Fruit fly (Drosophila melanogaster): ENCODE results near the gene Rpp30.

The Rpp30 gene

DNA sequence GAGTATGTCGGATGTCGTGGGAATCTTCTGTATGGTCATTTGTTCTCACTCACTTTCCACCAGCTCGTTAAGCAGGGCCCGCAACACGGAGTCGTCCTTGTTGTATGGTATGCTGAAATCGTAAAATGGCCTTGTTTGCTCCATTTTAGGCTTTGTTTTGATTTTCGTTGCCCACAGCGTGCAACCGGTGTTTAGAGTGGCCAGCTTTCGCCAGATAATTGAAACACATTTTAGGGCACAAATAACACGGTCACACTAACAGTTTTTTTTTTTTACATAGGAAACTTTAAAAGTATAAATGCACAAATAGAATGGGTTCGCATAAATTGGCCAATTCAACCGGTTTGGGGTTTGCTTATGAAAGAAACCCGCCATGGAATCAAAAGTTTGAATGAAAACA lies at the start of gene Rpp30:
Gene Rpp30, minus strand, starts transcription at position 200 of the 400 bp plus-strand sequence.
- TF ChIP-seq pan (optimal IDR thresholded peaks at IDR 0.05): no peak
- TF ChIP-seq usp (GFP tag; optimal IDR thresholded peaks at IDR 0.05): no peak
- TF ChIP-seq Dll (optimal IDR thresholded peaks at IDR 0.05): no peak
- TF ChIP-seq psq (optimal IDR thresholded peaks at IDR 0.05): no peak
- TF ChIP-seq EcR (GFP tag; optimal IDR thresholded peaks at IDR 0.05): no peak
- TF ChIP-seq CG8478 (optimal IDR thresholded peaks at IDR 0.05): no peak

DNA sequence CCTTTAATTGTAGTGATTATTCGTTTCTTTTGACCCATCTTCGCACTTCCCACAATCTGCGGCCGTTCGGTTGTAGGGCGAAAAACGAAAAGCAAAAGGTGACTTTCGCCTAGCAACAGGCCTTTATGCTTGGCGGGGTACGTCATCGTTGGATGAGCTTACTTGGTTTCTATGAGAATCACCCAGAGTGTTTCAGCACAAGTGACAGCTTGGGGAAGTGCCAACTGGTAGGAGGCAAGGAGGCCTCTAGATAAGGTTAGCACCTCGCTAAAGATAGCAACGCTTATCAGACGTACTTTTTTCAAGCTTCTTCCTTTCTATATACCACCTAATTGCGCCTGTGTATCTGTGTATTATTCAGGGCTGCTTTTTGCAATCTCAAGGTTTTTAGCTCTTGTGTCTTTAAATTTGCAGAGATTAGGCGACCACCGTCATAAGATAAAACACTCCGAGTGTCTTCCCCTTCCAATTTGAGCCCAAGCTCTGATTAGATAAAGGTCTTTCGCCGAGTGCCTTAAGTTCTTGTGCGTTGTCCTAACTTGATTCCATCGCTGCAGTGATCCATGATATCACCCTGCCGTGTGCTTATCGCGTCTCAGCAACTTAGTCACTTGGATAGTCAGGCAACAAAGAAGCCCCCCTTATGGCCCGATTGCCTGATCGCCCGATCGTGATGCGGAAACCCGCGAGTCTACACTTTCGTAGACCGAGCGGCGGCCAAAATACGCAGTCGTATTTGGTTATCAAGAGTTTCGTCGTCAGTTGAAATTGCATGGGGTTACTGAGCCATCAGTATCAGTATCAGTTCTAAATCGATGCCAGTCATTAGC lies 48.9 kb upstream of the Rpp30 start:
- TF ChIP-seq psq (optimal IDR thresholded peaks at IDR 0.05) (no peak), Dll (optimal IDR thresholded peaks at IDR 0.05) (no peak), EcR (GFP tag; optimal IDR thresholded peaks at IDR 0.05) (no peak), usp (GFP tag; optimal IDR thresholded peaks at IDR 0.05) (no peak), pan (optimal IDR thresholded peaks at IDR 0.05) (no peak), CG8478 (optimal IDR thresholded peaks at IDR 0.05) (no peak)

DNA sequence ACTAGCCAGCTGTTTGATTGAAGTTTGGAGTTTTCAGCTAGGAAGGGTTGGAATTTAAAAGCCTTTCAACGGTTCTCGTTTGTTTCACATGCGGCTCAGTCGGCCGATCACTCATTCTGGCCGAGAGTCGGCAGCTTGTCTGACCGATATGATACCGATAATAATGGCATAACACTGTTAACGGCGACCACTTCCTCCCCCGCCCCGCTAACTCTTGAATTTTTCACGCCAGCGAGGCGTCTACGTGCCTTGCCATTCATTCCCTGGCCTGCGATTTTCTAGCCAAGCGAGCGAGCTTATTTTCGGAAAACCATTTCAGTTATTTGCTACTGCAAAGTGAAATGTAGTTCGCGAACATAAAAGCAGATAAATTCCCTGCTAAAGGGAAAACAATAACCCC lies 47.8 kb upstream of the Rpp30 start:
- TF ChIP-seq EcR (GFP tag; optimal IDR thresholded peaks at IDR 0.05): no peak
- no peak for TF ChIP-seq usp (GFP tag; optimal IDR thresholded peaks at IDR 0.05)

DNA sequence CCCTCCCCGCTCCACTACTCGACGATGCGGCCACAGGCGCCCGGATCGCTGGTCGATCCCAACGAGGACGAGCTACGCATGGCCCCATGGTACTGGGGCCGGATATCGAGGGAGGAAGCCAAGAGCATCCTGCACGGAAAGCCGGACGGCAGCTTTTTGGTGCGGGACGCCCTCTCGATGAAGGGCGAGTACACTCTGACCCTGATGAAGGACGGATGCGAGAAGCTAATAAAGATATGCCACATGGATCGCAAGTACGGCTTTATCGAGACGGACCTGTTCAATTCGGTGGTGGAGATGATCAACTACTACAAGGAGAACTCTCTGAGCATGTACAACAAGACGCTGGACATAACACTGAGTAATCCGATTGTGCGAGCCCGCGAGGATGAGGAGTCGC lies 46.9 kb upstream of the Rpp30 start:
- TF ChIP-seq EcR (GFP tag; optimal IDR thresholded peaks at IDR 0.05) (no peak), pan (optimal IDR thresholded peaks at IDR 0.05) (no peak), CG8478 (optimal IDR thresholded peaks at IDR 0.05) (no peak), Dll (optimal IDR thresholded peaks at IDR 0.05) (no peak), usp (GFP tag; optimal IDR thresholded peaks at IDR 0.05) (no peak), psq (optimal IDR thresholded peaks at IDR 0.05) (no peak)

DNA sequence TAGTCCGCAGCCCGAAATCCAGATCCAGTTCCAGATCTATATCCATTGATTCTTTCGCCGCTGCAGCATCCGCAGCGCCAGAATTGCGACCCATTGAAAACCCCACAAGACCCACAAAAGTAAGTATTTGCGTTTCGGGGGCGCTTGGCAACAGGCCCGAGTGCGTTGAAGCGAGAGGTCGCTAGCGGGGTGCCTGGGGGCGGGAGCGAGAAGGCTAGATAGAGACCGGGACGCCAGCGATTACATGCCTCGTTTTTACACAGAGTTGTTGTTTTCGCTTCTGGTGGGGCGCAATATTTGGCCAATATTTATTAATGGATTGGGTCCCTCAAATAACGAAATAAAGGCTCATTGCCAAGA lies 46.1 kb upstream of the Rpp30 start:
- TF ChIP-seq psq (optimal IDR thresholded peaks at IDR 0.05): no peak
- TF ChIP-seq usp (GFP tag; optimal IDR thresholded peaks at IDR 0.05): no peak
- no peak for TF ChIP-seq Dll (optimal IDR thresholded peaks at IDR 0.05)
- no peak for TF ChIP-seq CG8478 (optimal IDR thresholded peaks at IDR 0.05)
- no peak for TF ChIP-seq pan (optimal IDR thresholded peaks at IDR 0.05)
- TF ChIP-seq EcR (GFP tag; optimal IDR thresholded peaks at IDR 0.05): no peak

DNA sequence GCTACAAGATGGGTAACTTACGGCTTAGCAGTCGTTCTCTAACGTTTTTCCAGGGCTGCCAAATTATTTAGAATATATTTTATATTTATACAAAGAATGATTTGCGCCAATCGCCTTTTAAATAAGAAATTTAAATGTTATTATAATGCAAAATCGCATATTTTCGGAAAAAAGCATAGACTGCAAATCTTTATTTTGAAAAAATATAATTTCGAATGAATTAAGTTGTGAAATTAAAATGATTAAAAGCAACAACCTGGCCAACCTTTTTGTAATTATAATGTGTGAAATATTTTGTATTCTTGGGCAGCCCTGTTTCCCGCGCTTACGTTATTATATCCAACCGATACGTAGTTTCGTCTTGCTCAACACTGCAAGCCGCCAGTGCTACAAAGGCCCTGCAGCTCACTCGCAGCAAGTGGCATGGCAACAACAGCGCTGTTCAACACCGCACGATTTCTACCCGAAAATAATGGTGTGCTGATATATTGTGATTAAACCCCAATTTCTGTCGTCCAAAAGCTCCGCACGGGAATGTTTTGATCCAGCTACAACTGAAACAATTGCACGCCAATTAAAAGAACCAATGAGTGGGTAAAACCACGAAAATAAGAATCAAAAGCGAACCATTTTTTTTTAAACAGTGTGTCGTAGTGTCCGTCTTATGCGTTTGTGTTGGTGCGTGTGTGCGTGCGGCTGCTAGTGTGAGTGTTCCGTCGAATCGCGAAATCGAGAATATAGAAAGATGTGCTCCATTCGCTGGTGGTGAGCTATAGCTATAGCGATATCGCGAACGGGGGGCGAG lies 45.5 kb upstream of the Rpp30 start, which contains the start of gene Pi3K21B:
Gene Pi3K21B, plus strand, starts transcription at position 401 of the 805 bp plus-strand sequence.
- no peak for TF ChIP-seq usp (GFP tag; optimal IDR thresholded peaks at IDR 0.05)
- TF ChIP-seq CG8478 (optimal IDR thresholded peaks at IDR 0.05): no peak
- TF ChIP-seq psq (optimal IDR thresholded peaks at IDR 0.05): no peak
- no peak for TF ChIP-seq Dll (optimal IDR thresholded peaks at IDR 0.05)
- no peak for TF ChIP-seq EcR (GFP tag; optimal IDR thresholded peaks at IDR 0.05)
- TF ChIP-seq pan (optimal IDR thresholded peaks at IDR 0.05): no peak

DNA sequence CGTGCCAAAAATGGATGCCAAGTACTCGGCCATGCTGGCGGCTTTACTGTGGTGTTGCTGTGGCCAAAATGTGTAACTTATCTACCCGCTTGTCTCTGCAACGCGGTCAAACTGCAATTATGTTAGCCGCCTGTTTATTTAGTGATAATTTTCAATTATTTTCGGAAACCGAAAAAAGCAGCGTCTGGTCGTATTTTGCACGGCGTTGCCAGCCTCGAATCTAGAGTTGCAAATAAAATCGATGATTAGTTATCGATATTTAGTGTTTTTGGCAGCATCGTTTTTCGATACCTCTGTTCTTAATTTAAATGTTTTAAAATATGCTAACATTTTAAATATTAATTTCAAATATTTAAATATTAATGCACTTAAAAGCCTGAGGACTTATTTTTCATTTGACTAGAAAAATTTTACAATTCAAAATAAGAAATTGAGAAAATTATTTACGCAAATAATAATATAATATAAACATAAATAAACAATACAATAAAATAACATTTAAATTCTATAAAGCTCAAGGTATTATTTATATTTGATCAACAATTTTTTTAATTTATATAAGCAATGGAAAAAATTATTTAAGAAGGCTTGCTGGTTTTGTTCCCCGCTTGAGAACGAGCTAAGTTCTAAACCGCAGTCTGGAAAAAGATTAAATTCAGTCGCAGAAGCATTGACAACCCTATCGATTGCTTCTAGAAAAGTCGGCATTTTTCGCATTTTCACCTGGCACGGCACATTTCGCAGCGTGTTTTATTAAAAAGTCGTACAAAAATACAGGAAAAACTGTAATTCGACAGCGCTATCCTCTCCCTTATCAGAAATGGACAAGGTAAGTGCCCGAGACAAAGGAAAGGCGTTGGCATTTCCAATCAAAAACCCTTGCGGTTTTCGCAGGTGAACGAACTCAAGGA lies 42.5 kb upstream of the Rpp30 start, which contains the start of the genes U2af38 and Stip1:
Gene U2af38, minus strand, starts transcription at position 230 of the 911 bp plus-strand sequence.
Gene Stip1, plus strand, starts transcription at position 671 of the 911 bp plus-strand sequence.
- no peak for TF ChIP-seq Dll (optimal IDR thresholded peaks at IDR 0.05)
- TF ChIP-seq EcR (GFP tag; optimal IDR thresholded peaks at IDR 0.05): peak; percentile 73 to 94
- no peak for TF ChIP-seq CG8478 (optimal IDR thresholded peaks at IDR 0.05)
- no peak for TF ChIP-seq usp (GFP tag; optimal IDR thresholded peaks at IDR 0.05)
- no peak for TF ChIP-seq pan (optimal IDR thresholded peaks at IDR 0.05)
- TF ChIP-seq psq (optimal IDR thresholded peaks at IDR 0.05): no peak

DNA sequence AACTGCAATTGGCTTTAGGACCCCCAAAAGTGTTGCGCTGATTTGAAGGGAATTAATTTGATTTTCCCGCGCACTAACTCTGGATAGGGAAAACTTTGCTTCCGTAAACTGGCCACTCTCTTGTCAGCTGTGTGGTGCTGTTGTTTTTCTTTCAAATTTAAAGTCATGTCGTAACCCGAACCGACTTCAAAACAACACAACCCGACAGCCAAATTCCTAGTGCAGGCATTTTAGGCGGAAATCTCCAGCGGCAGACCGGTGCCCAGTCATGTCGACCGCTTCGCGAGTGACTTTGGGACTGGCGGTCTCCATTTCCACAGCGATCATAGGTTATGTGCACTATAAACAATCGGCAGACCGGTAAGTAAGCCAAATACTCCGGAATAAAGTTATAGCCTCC lies 40.1 kb upstream of the Rpp30 start, which contains the start of gene CG11562:
Gene CG11562, plus strand, starts transcription at position 119 of the 400 bp plus-strand sequence.
- TF ChIP-seq CG8478 (optimal IDR thresholded peaks at IDR 0.05) (no peak), Dll (optimal IDR thresholded peaks at IDR 0.05) (no peak), pan (optimal IDR thresholded peaks at IDR 0.05) (no peak), psq (optimal IDR thresholded peaks at IDR 0.05) (no peak), EcR (GFP tag; optimal IDR thresholded peaks at IDR 0.05) (no peak), usp (GFP tag; optimal IDR thresholded peaks at IDR 0.05) (no peak)

DNA sequence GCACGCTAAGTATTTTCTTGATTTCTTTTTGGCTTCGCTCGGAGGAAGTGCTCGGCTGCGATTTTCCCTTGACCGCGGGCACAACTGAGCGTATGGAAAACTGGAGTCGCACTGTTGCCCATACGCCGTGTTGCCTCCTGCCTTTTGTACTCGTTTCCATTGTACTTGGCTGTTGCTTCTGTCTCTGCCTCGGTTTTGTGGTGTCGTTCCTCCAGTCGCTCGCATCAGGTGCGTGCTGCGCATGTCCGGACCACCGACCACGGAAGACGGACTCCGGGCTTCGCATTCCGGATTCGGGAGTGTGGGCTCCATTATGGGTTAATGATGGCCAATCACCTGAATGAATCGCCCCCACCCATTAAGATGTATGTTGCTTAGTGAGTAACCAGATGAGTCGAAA lies 39.5 kb upstream of the Rpp30 start, which contains the start of gene CG3625:
Gene CG3625, minus strand, starts transcription at position 139 of the 400 bp plus-strand sequence.
- TF ChIP-seq pan (optimal IDR thresholded peaks at IDR 0.05) (no peak), CG8478 (optimal IDR thresholded peaks at IDR 0.05) (no peak), Dll (optimal IDR thresholded peaks at IDR 0.05) (no peak), EcR (GFP tag; optimal IDR thresholded peaks at IDR 0.05) (no peak), usp (GFP tag; optimal IDR thresholded peaks at IDR 0.05) (no peak), psq (optimal IDR thresholded peaks at IDR 0.05) (no peak)

DNA sequence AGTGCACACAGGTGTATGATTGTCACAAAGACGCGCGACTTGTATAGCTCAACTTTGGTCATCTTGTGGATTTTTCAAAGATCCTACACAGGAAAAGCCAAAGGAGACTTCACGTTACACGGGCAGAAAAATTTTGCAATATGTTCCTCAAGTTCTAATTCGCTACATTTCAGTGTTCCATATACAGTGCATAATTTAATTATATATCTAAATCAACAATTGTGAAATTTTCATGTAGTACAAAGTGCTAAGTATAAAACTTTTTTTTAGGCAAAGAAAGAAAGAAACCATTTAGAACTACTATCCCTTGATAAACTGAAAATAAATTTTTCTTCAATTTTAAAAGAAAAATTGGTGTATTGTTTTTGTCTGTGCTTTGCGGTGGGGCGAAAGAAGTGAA lies 38.8 kb upstream of the Rpp30 start:
- no peak for TF ChIP-seq pan (optimal IDR thresholded peaks at IDR 0.05)
- no peak for TF ChIP-seq Dll (optimal IDR thresholded peaks at IDR 0.05)
- no peak for TF ChIP-seq EcR (GFP tag; optimal IDR thresholded peaks at IDR 0.05)
- TF ChIP-seq usp (GFP tag; optimal IDR thresholded peaks at IDR 0.05): no peak
- no peak for TF ChIP-seq psq (optimal IDR thresholded peaks at IDR 0.05)
- no peak for TF ChIP-seq CG8478 (optimal IDR thresholded peaks at IDR 0.05)

DNA sequence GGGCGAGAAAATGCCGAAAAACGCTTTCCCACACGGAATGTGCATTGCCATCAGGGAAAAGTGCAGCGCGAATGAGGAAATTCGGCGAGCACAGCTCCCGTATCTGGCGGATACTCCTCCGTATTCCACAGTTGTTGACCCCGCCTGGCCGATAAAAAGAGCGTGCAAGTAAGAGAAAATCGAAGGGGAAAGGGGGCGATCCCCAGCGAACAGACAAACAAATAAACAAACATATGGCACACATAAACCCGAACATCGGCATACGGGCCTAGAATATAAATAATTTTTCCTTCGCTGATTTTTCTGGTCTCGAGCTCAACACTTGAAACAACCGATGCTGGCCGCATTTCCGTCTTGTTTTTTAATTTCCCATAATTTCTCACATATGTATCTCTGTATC lies 38.2 kb upstream of the Rpp30 start:
- TF ChIP-seq usp (GFP tag; optimal IDR thresholded peaks at IDR 0.05) (no peak), pan (optimal IDR thresholded peaks at IDR 0.05) (no peak), Dll (optimal IDR thresholded peaks at IDR 0.05) (no peak), EcR (GFP tag; optimal IDR thresholded peaks at IDR 0.05) (no peak), psq (optimal IDR thresholded peaks at IDR 0.05) (no peak), CG8478 (optimal IDR thresholded peaks at IDR 0.05) (no peak)
